Worm (Caenorhabditis elegans): ENCODE data around the gene F17H10.2.
A peak's percentile ranks its signal among the peaks of the same experiment; 100 is the strongest.

The F17H10.2 gene

ce11 chrX:13119900-13120299 lies 6.3 kb downstream of the F17H10.2 start:
- TF ChIP-seq ceh-34 (tag; optimal IDR thresholded peaks at IDR 0.05) (no peak), Y22D7AL.16 (tag; optimal IDR thresholded peaks at IDR 0.05) (no peak), nfya-1 (tag; optimal IDR thresholded peaks at IDR 0.05) (no peak), tbx-7 (tag; optimal IDR thresholded peaks at IDR 0.05) (no peak), ref-2 (tag; optimal IDR thresholded peaks at IDR 0.05) (no peak), madf-2 (tag; optimal IDR thresholded peaks at IDR 0.05) (no peak), lin-11 (tag; optimal IDR thresholded peaks at IDR 0.05) (no peak), tbx-2 (tag; optimal IDR thresholded peaks at IDR 0.05) (no peak), elt-2 (tag; optimal IDR thresholded peaks at IDR 0.05) (no peak)

- TF ChIP-seq ceh-45 (GFP tag; IDR thresholded peaks at IDR 0.05) (peak; percentile 95), ceh-18 (tag; optimal IDR thresholded peaks at IDR 0.05) (peak; percentile 61), pax-1 (tag; optimal IDR thresholded peaks at IDR 0.05) (no peak), pros-1 (tag; optimal IDR thresholded peaks at IDR 0.05) (peak; percentile 37), C08G9.2 (tag; optimal IDR thresholded peaks at IDR 0.05) (peak; percentile 91), T23F11.4 (GFP tag; optimal IDR thresholded peaks at IDR 0.05) (peak; percentile 83), lim-6 (tag; optimal IDR thresholded peaks at IDR 0.05) (peak; percentile 86), eyg-1 (tag; optimal IDR thresholded peaks at IDR 0.05) (peak; percentile 79), fkh-10 (GFP tag; optimal IDR thresholded peaks at IDR 0.05) (no peak), fkh-6 (tag; optimal IDR thresholded peaks at IDR 0.05) (peak; percentile 79), tbx-2 (tag; optimal IDR thresholded peaks at IDR 0.05) (peak; percentile 93), unc-86 (tag; optimal IDR thresholded peaks at IDR 0.05) (peak; percentile 92), gmeb-2 (tag; optimal IDR thresholded peaks at IDR 0.05) (peak; percentile 92), che-1 (tag; optimal IDR thresholded peaks at IDR 0.05) (peak; percentile 94), elt-2 (tag; optimal IDR thresholded peaks at IDR 0.05) (peak; percentile 97), rnt-1 (tag; optimal IDR thresholded peaks at IDR 0.05) (peak; percentile 49), pat-9 (tag; optimal IDR thresholded peaks at IDR 0.05) (peak; percentile 96), sox-4 (tag; optimal IDR thresholded peaks at IDR 0.05) (peak; percentile 97), hlh-6 (tag; optimal IDR thresholded peaks at IDR 0.05) (peak; percentile 97), hlh-8 (tag; optimal IDR thresholded peaks at IDR 0.05) (peak; percentile 26), Y22D7AL.16 (tag; optimal IDR thresholded peaks at IDR 0.05) (peak; percentile 87), nfya-1 (tag; optimal IDR thresholded peaks at IDR 0.05) (peak; percentile 71), fax-1 (tag; optimal IDR thresholded peaks at IDR 0.05) (peak; percentile 59), hlh-15 (tag; optimal IDR thresholded peaks at IDR 0.05) (peak; percentile 40), ref-2 (tag; optimal IDR thresholded peaks at IDR 0.05) (peak; percentile 66), tbx-7 (tag; optimal IDR thresholded peaks at IDR 0.05) (peak; percentile 7), ceh-9 (tag; optimal IDR thresholded peaks at IDR 0.05) (peak; percentile 89), ama-1 (optimal IDR thresholded peaks at IDR 0.05) (no peak), ttx-3 (tag; optimal IDR thresholded peaks at IDR 0.05) (peak; percentile 93), npax-4 (tag; optimal IDR thresholded peaks at IDR 0.05) (peak; percentile 56), pqm-1 (tag; optimal IDR thresholded peaks at IDR 0.05) (peak; percentile 43), nhr-232 (tag; optimal IDR thresholded peaks at IDR 0.05) (peak; percentile 95), sdc-2 (tag; optimal IDR thresholded peaks at IDR 0.05) (peak; percentile 93), hlh-30 (tag; optimal IDR thresholded peaks at IDR 0.05; ENCODE audit: insufficient read depth) (peak; percentile 69), ceh-6 (GFP tag; optimal IDR thresholded peaks at IDR 0.05) (peak; percentile 95), hlh-13 (GFP tag; optimal IDR thresholded peaks at IDR 0.05) (peak; percentile 87), ets-4 (tag; optimal IDR thresholded peaks at IDR 0.05) (peak; percentile 80), madf-2 (tag; optimal IDR thresholded peaks at IDR 0.05) (peak; percentile 69), ceh-22 (tag; optimal IDR thresholded peaks at IDR 0.05) (no peak), unc-42 (tag; optimal IDR thresholded peaks at IDR 0.05) (peak; percentile 17), ceh-2 (tag; optimal IDR thresholded peaks at IDR 0.05) (peak; percentile 83), C38D4.7 (GFP tag; optimal IDR thresholded peaks at IDR 0.05) (peak; percentile 91), ztf-16 (tag; optimal IDR thresholded peaks at IDR 0.05) (peak; percentile 87), mec-3 (tag; optimal IDR thresholded peaks at IDR 0.05; ENCODE audit: borderline replicate concordance) (no peak), nhr-11 (tag; optimal IDR thresholded peaks at IDR 0.05) (no peak), pha-2 (tag; optimal IDR thresholded peaks at IDR 0.05) (peak; percentile 94), K09A11.1 (tag; optimal IDR thresholded peaks at IDR 0.05; ENCODE audit: insufficient read depth) (peak; percentile 89), dve-1 (tag; optimal IDR thresholded peaks at IDR 0.05) (peak; percentile 46)
Measured at ce11 chrX:13121104-13121503, 7.5 kb downstream of the F17H10.2 start.

Data from whole organism, late embryonic.